Worm (Caenorhabditis elegans) whole organism, L4 larva: ENCODE results near the gene R02D5.24.
A peak's percentile ranks its signal among the peaks of the same experiment; 100 is the strongest.

Experiments used
- Y75B8A.6 ChIP-seq: fragments of 200-800 bp; sonication (Bioruptor generic); IDR thresholded peaks from 2 replicates; pipeline ENCODE4 v1.3.6; 2022; ENCODE audit warnings: missing genetic modification reagents, missing genetic modification characterization, missing compliant biosample characterization
- dmd-8 ChIP-seq: fragments of 200-800 bp; sonication (Bioruptor generic); IDR thresholded peaks from 2 replicates; pipeline ENCODE4 v1.3.6; 2022; ENCODE audit warnings: missing genetic modification characterization, missing compliant biosample characterization
- hlh-11 ChIP-seq: fragments of 200-800 bp; sonication (Bioruptor generic); optimal IDR thresholded peaks from 2 replicates; lab custom pipeline; 2018; ENCODE audit warnings: mild to moderate bottlenecking, missing genetic modification characterization, missing compliant biosample characterization
- jun-1 ChIP-seq: fragments of 150-350 bp; optimal IDR thresholded peaks from 2 replicates; lab custom pipeline; 2014; ENCODE audit warnings: missing biosample characterization, missing genetic modification reagents, missing genetic modification characterization
- lin-13 ChIP-seq: fragments of 150-350 bp; optimal IDR thresholded peaks from 2 replicates; lab custom pipeline; 2014; ENCODE audit warnings: missing biosample characterization, missing genetic modification reagents, missing genetic modification characterization
- madf-9 ChIP-seq: fragments of 200-800 bp; sonication (Bioruptor generic); conservative IDR thresholded peaks from 2 replicates; pipeline ENCODE4 v1.3.6; 2022; ENCODE audit warnings: missing genetic modification reagents, missing genetic modification characterization, missing compliant biosample characterization
- mdl-1 ChIP-seq, 2 experiments: fragments of 150-350 bp in 1 of 2; sonication (generic microtip) in 1 of 2; optimal IDR thresholded peaks; 2 replicates each; lab custom pipeline; 2014 to 2017; ENCODE audit warnings: missing biosample characterization in 2 of 2, missing genetic modification characterization in 2 of 2
- mdt-29 ChIP-seq: fragments of 200-800 bp; sonication (Bioruptor generic); IDR thresholded peaks from 2 replicates; pipeline ENCODE4 v1.3.6; 2022; ENCODE audit warnings: missing genetic modification reagents, missing genetic modification characterization, missing compliant biosample characterization
- mxl-2 ChIP-seq: fragments of 200-800 bp; sonication (Bioruptor generic); conservative IDR thresholded peaks from 2 replicates; pipeline ENCODE4 v1.3.6; 2022; ENCODE audit warnings: missing genetic modification reagents, missing genetic modification characterization, missing compliant biosample characterization
- nhr-28 ChIP-seq: fragments of 150-350 bp; optimal IDR thresholded peaks from 2 replicates; lab custom pipeline; 2014; ENCODE audit warnings: missing biosample characterization, missing genetic modification characterization
- rbr-2 ChIP-seq: sonication (generic microtip); optimal IDR thresholded peaks from 2 replicates; lab custom pipeline; 2016; ENCODE audit warnings: missing genotype, missing genetic modification characterization, missing compliant biosample characterization
- spr-1 ChIP-seq: sonication (generic microtip); optimal IDR thresholded peaks from 2 replicates; lab custom pipeline; 2016; ENCODE audit warnings: mild to moderate bottlenecking, missing genetic modification characterization, missing compliant biosample characterization
- unc-62 ChIP-seq, 3 experiments: fragments of 150-350 bp in 1 of 3; sonication (generic microtip); optimal IDR thresholded peaks in 2 of 3; peaks in 1 of 3; 1 replicate in 1 of 3; 2 replicates in 2 of 3; lab custom pipeline; 2014 to 2017; ENCODE audit warnings: missing biosample characterization in 3 of 3, missing genetic modification characterization in 3 of 3, missing genetic modification reagents in 3 of 3, missing genotype in 1 of 3

R02D5.24 gene

DNA sequence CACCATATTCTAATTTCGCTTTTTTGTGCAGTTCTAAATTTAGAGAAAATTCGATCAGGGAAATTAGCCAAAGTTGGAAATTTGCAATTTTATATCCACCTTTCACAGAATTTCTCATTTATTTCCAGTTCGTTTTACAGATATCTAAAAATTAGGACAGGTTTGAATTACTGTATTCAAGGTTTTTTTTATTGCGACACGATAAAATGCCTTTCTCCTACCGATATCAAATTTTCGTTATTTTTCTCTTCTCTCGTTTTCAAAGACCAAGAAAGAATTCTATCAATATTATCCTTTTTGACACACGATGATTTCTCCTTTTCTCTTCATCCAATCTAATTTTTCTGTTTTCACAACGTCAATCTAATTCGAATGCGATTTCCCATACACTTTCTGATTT, 45.4 kb downstream of the R02D5.24 start, which contains the start of gene C53A5.13:
Gene C53A5.13 (plus strand): TSS at position 301 of the 400 bp plus-strand sequence.
- no peak for TF ChIP-seq madf-9 (GFP tag; lab: Robert Waterston, UW)
- TF ChIP-seq spr-1 (tag; lab: Kevin White, UChicago) = no peak
- no peak for TF ChIP-seq lin-13
- TF ChIP-seq rbr-2 (tag; lab: Kevin White, UChicago) = no peak
- no peak for TF ChIP-seq mdt-29 (GFP tag; lab: Robert Waterston, UW)
- TF ChIP-seq mdl-1 (tag; optimal IDR thresholded peaks at IDR 0.05; lab: Kevin White, UChicago) = no peak
- TF ChIP-seq hlh-11 = no peak
- no peak for TF ChIP-seq Y75B8A.6
- no peak for TF ChIP-seq jun-1
- no peak for TF ChIP-seq mxl-2

DNA sequence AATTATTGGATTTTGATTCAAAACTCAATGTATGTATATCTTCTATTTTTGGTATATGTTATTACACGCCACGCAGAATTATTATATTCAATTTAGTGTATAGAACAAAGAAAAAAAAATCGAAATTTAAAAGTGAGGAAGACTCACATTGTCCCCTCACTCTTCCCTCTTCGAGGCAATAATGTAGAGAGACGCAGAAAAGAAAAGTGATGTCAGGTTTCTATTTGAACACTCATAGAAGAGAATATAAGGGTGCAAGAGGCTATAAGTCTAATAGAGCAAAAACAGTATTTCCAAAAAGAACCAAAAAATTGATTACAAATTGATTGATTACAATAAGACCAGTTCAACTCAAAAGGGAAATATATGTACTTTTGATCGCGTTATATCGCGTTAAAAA, 47.4 kb downstream of the R02D5.24 start:
- peak in 1 of 2 experiments; percentile 63 for TF ChIP-seq unc-62 (GFP tag; optimal IDR thresholded peaks at IDR 0.05 in 1 of 2; lab: Kevin White, UChicago)
- TF ChIP-seq unc-62 (tag; optimal IDR thresholded peaks at IDR 0.05; lab: Kevin White, UChicago) = no peak
- TF ChIP-seq nhr-28 (tag; lab: Kevin White, UChicago) = peak; percentile 6
- no peak for TF ChIP-seq dmd-8 (GFP tag; lab: Robert Waterston, UW)
